Fruit fly (Drosophila melanogaster) whole organism, pupa: ENCODE measurements around the gene CG13004.

Source experiments
- CG13204 ChIP-seq: fragments of 200-800 bp; sonication (Bioruptor generic); optimal IDR thresholded peaks from 2 replicates; lab custom pipeline; 2018; ENCODE audit warnings: missing biosample characterization, mild to moderate bottlenecking, missing genetic modification characterization, moderate library complexity
- CG14655 ChIP-seq: fragments of 200-800 bp; sonication (Bioruptor generic); optimal IDR thresholded peaks from 3 replicates; lab custom pipeline; 2017; ENCODE audit warnings: mild to moderate bottlenecking, missing biosample characterization, missing genetic modification reagents, missing genetic modification characterization
- CG15710 ChIP-seq: fragments of 200-800 bp; sonication (Bioruptor generic); optimal IDR thresholded peaks from 2 replicates; lab custom pipeline; 2018; ENCODE audit warnings: missing biosample characterization, mild to moderate bottlenecking, missing genetic modification characterization, moderate library complexity
- CG17806 ChIP-seq: fragments of 200-800 bp; sonication (Bioruptor generic); optimal IDR thresholded peaks from 2 replicates; lab custom pipeline; 2018; ENCODE audit warnings: missing biosample characterization, mild to moderate bottlenecking, missing genetic modification characterization, moderate library complexity
- CG8301 ChIP-seq: fragments of 200-800 bp; sonication (Bioruptor generic); optimal IDR thresholded peaks from 2 replicates; lab custom pipeline; 2018; ENCODE audit warnings: missing biosample characterization, mild to moderate bottlenecking, missing genetic modification characterization
- CG9948 ChIP-seq: fragments of 200-800 bp; sonication (Bioruptor generic); optimal IDR thresholded peaks from 2 replicates; lab custom pipeline; 2018; ENCODE audit warnings: missing biosample characterization, mild to moderate bottlenecking, missing genetic modification characterization, moderate library complexity
- Pif1B ChIP-seq: fragments of 200-800 bp; sonication (Bioruptor generic); optimal IDR thresholded peaks from 3 replicates; lab custom pipeline; 2016; ENCODE audit warnings: missing biosample characterization, missing genetic modification characterization
- Snoo ChIP-seq: fragments of 200-800 bp; sonication (Bioruptor generic); optimal IDR thresholded peaks from 3 replicates; lab custom pipeline; 2017; ENCODE audit warnings: missing biosample characterization, mild to moderate bottlenecking, missing genetic modification characterization, inconsistent platforms
- gl ChIP-seq: fragments of 200-800 bp; sonication (Bioruptor generic); optimal IDR thresholded peaks from 2 replicates; lab custom pipeline; 2018; ENCODE audit warnings: missing biosample characterization, mild to moderate bottlenecking, missing genetic modification characterization
- rn ChIP-seq: fragments of 200-800 bp; sonication (Bioruptor generic); IDR thresholded peaks from 2 replicates; pipeline ENCODE4 v1.3.6; 2022; ENCODE audit warnings: missing biosample characterization, missing genetic modification characterization

- TF ChIP-seq Snoo (tag; lab: Kevin White, UChicago) (no peak), gl (tag; lab: Kevin White, UChicago) (no peak), CG9948 (tag; lab: Kevin White, UChicago) (no peak), Pif1B (GFP tag; lab: Kevin White, UChicago) (no peak), CG14655 (no peak), CG17806 (no peak), CG15710 (no peak), CG8301 (no peak), CG13204 (GFP tag; lab: Kevin White, UChicago) (no peak), rn (no peak)
Observed at dm6 chrX:16791920-16792829, 43.1 kb downstream of the CG13004 start, which contains the start of gene CG4768.
